Worm (Caenorhabditis elegans) whole organism, midembryonic: ENCODE data around the gene srj-21.

Source experiments
- T22C8.4 ChIP-seq: fragments of 200-800 bp; sonication (Bioruptor generic); IDR thresholded peaks from 2 replicates; pipeline ENCODE4 v1.3.6; 2022; ENCODE audit warnings: missing genetic modification characterization, missing compliant biosample characterization
- klf-2 ChIP-seq: fragments of 200-800 bp; sonication (Bioruptor generic); conservative IDR thresholded peaks from 2 replicates; pipeline ENCODE4 v1.3.6; 2022; ENCODE audit warnings: missing genetic modification reagents, missing genetic modification characterization, missing compliant biosample characterization
- med-1 ChIP-seq: sonication (generic microtip); optimal IDR thresholded peaks from 2 replicates; lab custom pipeline; 2017; ENCODE audit warnings: missing genetic modification characterization, mild to moderate bottlenecking, missing compliant biosample characterization, antibody characterized with exemption, missing genetic modification reagents; ENCODE audit not compliant: insufficient read depth
- ref-1 ChIP-seq: fragments of 200-800 bp; sonication (Bioruptor generic); conservative IDR thresholded peaks from 2 replicates; pipeline ENCODE4 v1.3.6; 2022; ENCODE audit warnings: missing genetic modification reagents, missing genetic modification characterization, missing compliant biosample characterization

- no peak for TF ChIP-seq med-1 (GFP tag; lab: Kevin White, UChicago)
- TF ChIP-seq T22C8.4: no peak
- TF ChIP-seq ref-1 (GFP tag; lab: Robert Waterston, UW): no peak
- TF ChIP-seq klf-2: no peak
Measured at ce11 chrV:10792775-10793174, 47.6 kb downstream of the srj-21 start, which contains the start of gene D1054.10.
